Fruit fly (Drosophila melanogaster) S2 (cell line): ENCODE results near the gene DIP-beta.

Experiments
- CG8478 ChIP-seq: fragments of >200 bp; optimal IDR thresholded peaks from 2 replicates; lab custom pipeline; 2018
- CTCF ChIP-seq, 2 experiments: fragments of >200 bp; optimal IDR thresholded peaks; 2 replicates each; lab custom pipeline; 2018

DIP-beta gene

dm6 chrX:21457632-21458031 lies at the start of gene DIP-beta:
Gene DIP-beta, minus strand, starts transcription at chrX:21457738.
- TF ChIP-seq CTCF (optimal IDR thresholded peaks at IDR 0.05; lab: Kevin White, UChicago) (no peak), CG8478 (lab: Kevin White, UChicago) (no peak)

dm6 chrX:21497025-21497424 lies 39.5 kb upstream of the DIP-beta start:
- no peak for TF ChIP-seq CTCF (optimal IDR thresholded peaks at IDR 0.05; lab: Kevin White, UChicago)
- TF ChIP-seq CG8478 (lab: Kevin White, UChicago), result no peak

- TF ChIP-seq CTCF (optimal IDR thresholded peaks at IDR 0.05; lab: Kevin White, UChicago), result no peak
- no peak for TF ChIP-seq CG8478 (lab: Kevin White, UChicago)
Measured at dm6 chrX:21478845-21479244, 21.3 kb upstream of the DIP-beta start, which contains the start of gene Ir20a. Gene Ir20a, minus strand, starts transcription at chrX:21478945.

- TF ChIP-seq CG8478 (lab: Kevin White, UChicago), result no peak
- TF ChIP-seq CTCF (optimal IDR thresholded peaks at IDR 0.05; lab: Kevin White, UChicago), result no peak
Measured at dm6 chrX:21440687-21441086, 16.9 kb downstream of the DIP-beta start.

dm6 chrX:21429156-21429555 lies 28.4 kb downstream of the DIP-beta start, which contains the start of gene CG10918:
Gene CG10918, minus strand, starts transcription at chrX:21429256.
- TF ChIP-seq CG8478 (lab: Kevin White, UChicago) (no peak), CTCF (optimal IDR thresholded peaks at IDR 0.05; lab: Kevin White, UChicago) (no peak)

dm6 chrX:21402672-21403071 lies 54.9 kb downstream of the DIP-beta start, which contains the start of gene whe:
Gene whe, minus strand, starts transcription at chrX:21402772.
- TF ChIP-seq CTCF (optimal IDR thresholded peaks at IDR 0.05; lab: Kevin White, UChicago) (no peak), CG8478 (lab: Kevin White, UChicago) (no peak)

dm6 chrX:21396860-21397459 lies 60.6 kb downstream of the DIP-beta start, which contains the start of gene lcs:
Gene lcs, minus strand, starts transcription at chrX:21397316.
- no peak for TF ChIP-seq CG8478 (lab: Kevin White, UChicago)
- TF ChIP-seq CTCF (optimal IDR thresholded peaks at IDR 0.05; lab: Kevin White, UChicago), result no peak

dm6 chrX:21388734-21389133 lies 68.8 kb downstream of the DIP-beta start, which contains the start of gene mst:
Gene mst, plus strand, starts transcription at chrX:21388977.
- no peak for TF ChIP-seq CTCF (optimal IDR thresholded peaks at IDR 0.05; lab: Kevin White, UChicago)
- no peak for TF ChIP-seq CG8478 (lab: Kevin White, UChicago)

dm6 chrX:21387695-21388094 lies 69.8 kb downstream of the DIP-beta start, which contains the start of gene Ddx56:
Gene Ddx56, minus strand, starts transcription at chrX:21387946.
- TF ChIP-seq CTCF (optimal IDR thresholded peaks at IDR 0.05; lab: Kevin White, UChicago) (no peak), CG8478 (lab: Kevin White, UChicago) (no peak)

dm6 chrX:21378344-21378882 lies 79.1 kb downstream of the DIP-beta start:
- no peak for TF ChIP-seq CTCF (optimal IDR thresholded peaks at IDR 0.05; lab: Kevin White, UChicago)
- no peak for TF ChIP-seq CG8478 (lab: Kevin White, UChicago)

- TF ChIP-seq CTCF (optimal IDR thresholded peaks at IDR 0.05; lab: Kevin White, UChicago) (no peak), CG8478 (lab: Kevin White, UChicago) (no peak)
Measured at dm6 chrX:21375595-21376047, 81.9 kb downstream of the DIP-beta start.

- TF ChIP-seq CG8478 (lab: Kevin White, UChicago), result no peak
- no peak for TF ChIP-seq CTCF (optimal IDR thresholded peaks at IDR 0.05; lab: Kevin White, UChicago)
Measured at dm6 chrX:21373659-21374426, 83.7 kb downstream of the DIP-beta start, which contains the start of gene slgA. Gene slgA, plus strand, starts transcription at chrX:21374002.
